Fruit fly (Drosophila melanogaster): ENCODE results near the gene CG2680.

CG2680 gene

DNA sequence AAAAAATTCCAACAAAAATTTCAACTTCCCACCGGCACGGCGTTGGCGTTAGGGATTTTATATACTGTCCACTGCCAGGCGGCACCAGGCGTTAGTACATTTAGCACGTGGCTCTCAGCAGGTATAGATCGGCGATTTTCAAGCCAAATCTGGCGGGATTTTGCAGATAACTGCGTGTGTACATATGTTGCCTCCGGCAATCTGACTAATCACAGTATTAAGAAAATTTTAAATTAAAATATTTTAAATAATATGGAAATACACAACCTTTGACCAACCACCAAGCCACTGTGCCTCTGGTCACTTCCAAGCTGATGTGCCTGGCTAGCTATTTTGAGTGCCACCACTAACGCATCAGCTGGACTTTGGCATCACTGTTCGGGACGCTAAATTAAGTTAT, 24.9 kb upstream of the CG2680 start, which contains the start of the genes ttm50 and CG2712 (continued):
- TF ChIP-seq esg (GFP tag; conservative IDR thresholded peaks at IDR 0.05): peak; percentile 25; the same call in 1 of the 2 replicates
- TF ChIP-seq CG12219 (GFP tag; optimal IDR thresholded peaks at IDR 0.05): no peak
- TF ChIP-seq Nf-YC (tag; optimal IDR thresholded peaks at IDR 0.05): peak; percentile 65
- TF ChIP-seq Spps (tag; optimal IDR thresholded peaks at IDR 0.05): no peak
- TF ChIP-seq CG33557 (GFP tag; optimal IDR thresholded peaks at IDR 0.05): peak; percentile 48
- TF ChIP-seq CG9437 (GFP tag; optimal IDR thresholded peaks at IDR 0.05): peak; percentile 19
- no peak for TF ChIP-seq CG3407 (GFP tag; optimal IDR thresholded peaks at IDR 0.05)
- TF ChIP-seq slbo (GFP tag; IDR thresholded peaks at IDR 0.05): peak; percentile 64
- no peak for TF ChIP-seq CG18011 (GFP tag; optimal IDR thresholded peaks at IDR 0.05)
- peak; percentile 54 for TF ChIP-seq Hr3 (GFP tag; optimal IDR thresholded peaks at IDR 0.05)
- TF ChIP-seq Ets97D (GFP tag; optimal IDR thresholded peaks at IDR 0.05): peak; percentile 10
- TF ChIP-seq crp (GFP tag; optimal IDR thresholded peaks at IDR 0.05): peak; percentile 57 to 93
- TF ChIP-seq Hmx (GFP tag; optimal IDR thresholded peaks at IDR 0.05): no peak
- TF ChIP-seq repo (GFP tag; optimal IDR thresholded peaks at IDR 0.05): no peak
- TF ChIP-seq Pdp1 (GFP tag; optimal IDR thresholded peaks at IDR 0.05): peak; percentile 1 to 23
- no peak for TF ChIP-seq hb (GFP tag; IDR thresholded peaks at IDR 0.05; ENCODE audit: partially characterized antibody)
- TF ChIP-seq gt (GFP tag; IDR thresholded peaks at IDR 0.05): no peak
- no peak for TF ChIP-seq CG3838 (GFP tag; optimal IDR thresholded peaks at IDR 0.05)
- TF ChIP-seq CG14667 (GFP tag; IDR thresholded peaks at IDR 0.05): peak; percentile 46
- peak; percentile 54 for TF ChIP-seq CG2120 (GFP tag; optimal IDR thresholded peaks at IDR 0.05)
- no peak for TF ChIP-seq dmrt99B (tag; optimal IDR thresholded peaks at IDR 0.05)
- TF ChIP-seq CG6854 (GFP tag; optimal IDR thresholded peaks at IDR 0.05): no peak
- no peak for TF ChIP-seq gcm (GFP tag; optimal IDR thresholded peaks at IDR 0.05)
- TF ChIP-seq CkIIα-i1 (GFP tag; IDR thresholded peaks at IDR 0.05): no peak
- TF ChIP-seq lola (GFP tag; optimal IDR thresholded peaks at IDR 0.05): peak in 1 of 3 experiments; percentile 65
- no peak for TF ChIP-seq pb (GFP tag; optimal IDR thresholded peaks at IDR 0.05)
- no peak for TF ChIP-seq CG10274 (GFP tag; optimal IDR thresholded peaks at IDR 0.05)
- no peak for TF ChIP-seq her (GFP tag; optimal IDR thresholded peaks at IDR 0.05)
- TF ChIP-seq exex (tag; optimal IDR thresholded peaks at IDR 0.05): no peak
- TF ChIP-seq Camta (GFP tag; optimal IDR thresholded peaks at IDR 0.05): no peak
- no peak for TF ChIP-seq CG4360 (GFP tag; IDR thresholded peaks at IDR 0.05)
- no peak for TF ChIP-seq CG1792 (GFP tag; optimal IDR thresholded peaks at IDR 0.05)
- no peak for TF ChIP-seq maf-S (GFP tag; optimal IDR thresholded peaks at IDR 0.05)
- peak; percentile 61 for TF ChIP-seq CG17829 (tag; optimal IDR thresholded peaks at IDR 0.05)
- peak; percentile 52 for TF ChIP-seq Chrac-16 (GFP tag; optimal IDR thresholded peaks at IDR 0.05)
- peak; percentile 37 for TF ChIP-seq HLH54F (GFP tag; optimal IDR thresholded peaks at IDR 0.05)
- no peak for TF ChIP-seq HLH4C (GFP tag; IDR thresholded peaks at IDR 0.05; ENCODE audit: partially characterized antibody)
- peak; percentile 58 for TF ChIP-seq dmrt11E (tag; optimal IDR thresholded peaks at IDR 0.05)
- TF ChIP-seq row (GFP tag; IDR thresholded peaks at IDR 0.05): peak; percentile 93
- TF ChIP-seq Taf1 (GFP tag; IDR thresholded peaks at IDR 0.05): 0 out of 2 replicates have a peak, but pooled peaks have one; percentile 11
- peak; percentile 75 for TF ChIP-seq phol (tag; optimal IDR thresholded peaks at IDR 0.05)
- peak; percentile 52 for TF ChIP-seq BEAF-32 (GFP tag; optimal IDR thresholded peaks at IDR 0.05)
- no peak for TF ChIP-seq bcd (GFP tag; optimal IDR thresholded peaks at IDR 0.05)
- no peak for TF ChIP-seq CG17912 (GFP tag; optimal IDR thresholded peaks at IDR 0.05)
- TF ChIP-seq pum (GFP tag; optimal IDR thresholded peaks at IDR 0.05): no peak
- no peak; the same call in 1 of the 2 replicates for TF ChIP-seq peb (GFP tag; IDR thresholded peaks at IDR 0.05)
- no peak for TF ChIP-seq pnt (GFP tag; optimal IDR thresholded peaks at IDR 0.05)
- peak; percentile 54; the same call in 1 of the 2 replicates for TF ChIP-seq CG32532 (GFP tag; IDR thresholded peaks at IDR 0.05)
- peak; percentile 73 for TF ChIP-seq CG13424 (tag; optimal IDR thresholded peaks at IDR 0.05)
- TF ChIP-seq CG7372 (GFP tag; IDR thresholded peaks at IDR 0.05): peak; percentile 40; the same call in 1 of the 2 replicates
- TF ChIP-seq Usf (GFP tag; optimal IDR thresholded peaks at IDR 0.05): peak; percentile 47

All from whole organism, embryonic.